Worm (Caenorhabditis elegans): Measurements from ENCODE around the gene C50F4.6.

The C50F4.6 gene

ce11 chrV:9531477-9531876 is 14.4 kb upstream of the C50F4.6 start, which contains the start of the genes C50F4.10 and pfk-1.2 (continued):
- TF ChIP-seq B0035.1 (tag; optimal IDR thresholded peaks at IDR 0.05) (no peak), madf-6 (GFP tag; IDR thresholded peaks at IDR 0.05) (no peak), C06A6.2 (GFP tag; conservative IDR thresholded peaks at IDR 0.05) (no peak), xnd-1 (tag; optimal IDR thresholded peaks at IDR 0.05) (no peak), nhr-80 (tag; optimal IDR thresholded peaks at IDR 0.05) (no peak)

ce11 chrV:9534621-9535020 is 11.3 kb upstream of the C50F4.6 start, which contains the start of gene tag-329:
TSS of gene tag-329 (plus strand) at chrV:9534921.
- no peak for TF ChIP-seq unc-62 (GFP tag; optimal IDR thresholded peaks at IDR 0.05)
- TF ChIP-seq snpc-1.1 (tag; optimal IDR thresholded peaks at IDR 0.05; ENCODE audit: insufficient read depth) = no peak
- no peak for TF ChIP-seq nhr-120 (GFP tag; IDR thresholded peaks at IDR 0.05)
- TF ChIP-seq egl-44 (GFP tag; IDR thresholded peaks at IDR 0.05) = no peak
- no peak for TF ChIP-seq nhr-179 (tag; optimal IDR thresholded peaks at IDR 0.05)
- no peak for TF ChIP-seq sptf-2 (GFP tag; optimal IDR thresholded peaks at IDR 0.05)
- no peak for TF ChIP-seq madf-10 (tag; optimal IDR thresholded peaks at IDR 0.05)
- no peak for TF ChIP-seq mxl-1 (tag; optimal IDR thresholded peaks at IDR 0.05)

- TF ChIP-seq ceh-58 (GFP tag; IDR thresholded peaks at IDR 0.05) (no peak), somi-1 (GFP tag; optimal IDR thresholded peaks at IDR 0.05) (no peak), Y56A3A.18 (GFP tag; IDR thresholded peaks at IDR 0.05) (no peak), K12H6.12 (tag; optimal IDR thresholded peaks at IDR 0.05) (no peak), ceh-100 (GFP tag; IDR thresholded peaks at IDR 0.05) (no peak), B0035.1 (tag; optimal IDR thresholded peaks at IDR 0.05) (no peak), rcor-1 (GFP tag; IDR thresholded peaks at IDR 0.05) (peak; percentile 43), sptf-2 (GFP tag; optimal IDR thresholded peaks at IDR 0.05) (no peak), let-607 (tag; optimal IDR thresholded peaks at IDR 0.05) (peak in 1 of 2 experiments; percentile 16), pha-4 (tag; optimal IDR thresholded peaks at IDR 0.05) (no peak), ceh-27 (GFP tag; optimal IDR thresholded peaks at IDR 0.05) (peak; percentile 43), athp-1 (tag; optimal IDR thresholded peaks at IDR 0.05) (no peak), unc-62 (GFP tag; optimal IDR thresholded peaks at IDR 0.05) (no peak), madf-10 (tag; optimal IDR thresholded peaks at IDR 0.05) (no peak), F37B4.10 (GFP tag; IDR thresholded peaks at IDR 0.05) (no peak), egrh-3 (GFP tag; IDR thresholded peaks at IDR 0.05) (no peak), nhr-120 (GFP tag; IDR thresholded peaks at IDR 0.05) (no peak), madf-3 (GFP tag; IDR thresholded peaks at IDR 0.05) (no peak), dox-1 (GFP tag; IDR thresholded peaks at IDR 0.05) (peak; percentile 71), hmg-1.2 (GFP tag; IDR thresholded peaks at IDR 0.05) (0 out of 2 replicates have a peak, but pooled peaks have one; percentile 15), madf-8 (GFP tag; conservative IDR thresholded peaks at IDR 0.05) (peak; percentile 49), ztf-18 (tag; optimal IDR thresholded peaks at IDR 0.05) (peak; percentile 33), snpc-1.1 (tag; optimal IDR thresholded peaks at IDR 0.05; ENCODE audit: insufficient read depth) (no peak), efl-1 (GFP tag; optimal IDR thresholded peaks at IDR 0.05) (peak; percentile 50), zfh-2 (GFP tag; conservative IDR thresholded peaks at IDR 0.05) (no peak), C06A6.2 (GFP tag; conservative IDR thresholded peaks at IDR 0.05) (no peak), dpl-1 (GFP tag; optimal IDR thresholded peaks at IDR 0.05) (peak; percentile 17), mcd-1 (GFP tag; IDR thresholded peaks at IDR 0.05) (no peak), sea-2 (GFP tag; IDR thresholded peaks at IDR 0.05) (no peak), hlh-26 (GFP tag; conservative IDR thresholded peaks at IDR 0.05) (no peak), ztf-3 (GFP tag; optimal IDR thresholded peaks at IDR 0.05) (no peak), lin-35 (GFP tag; optimal IDR thresholded peaks at IDR 0.05) (no peak), zim-3 (tag; optimal IDR thresholded peaks at IDR 0.05) (no peak), F39B2.1 (GFP tag; IDR thresholded peaks at IDR 0.05) (no peak), hrde-1 (tag; optimal IDR thresholded peaks at IDR 0.05; ENCODE audit: borderline replicate concordance) (no peak), nfya-2 (GFP tag; IDR thresholded peaks at IDR 0.05) (no peak), F49E8.2 (tag; optimal IDR thresholded peaks at IDR 0.05; ENCODE audit: insufficient read depth) (peak; percentile 45), hlh-12 (tag; optimal IDR thresholded peaks at IDR 0.05) (no peak), F57C9.4 (tag; optimal IDR thresholded peaks at IDR 0.05) (no peak)
Observed at ce11 chrV:9536505-9536904, 9.4 kb upstream of the C50F4.6 start, which contains the start of gene C50F4.4. TSS of gene C50F4.4 (plus strand) at chrV:9536771.

All from whole organism, young adult.